Worm (Caenorhabditis elegans) whole organism, midembryonic: ENCODE results near the gene F45B8.5.

Experiments
- T22C8.4 ChIP-seq: fragments of 200-800 bp; sonication (Bioruptor generic); IDR thresholded peaks from 2 replicates; pipeline ENCODE4 v1.3.6; 2022; ENCODE audit warnings: missing genetic modification characterization, missing compliant biosample characterization
- cog-1 ChIP-seq: sonication (generic microtip); optimal IDR thresholded peaks from 2 replicates; lab custom pipeline; 2016; ENCODE audit warnings: missing genetic modification characterization, missing compliant biosample characterization
- flt-1 ChIP-seq: fragments of 200-800 bp; sonication (Bioruptor generic); IDR thresholded peaks from 2 replicates; pipeline ENCODE4 v1.3.6; 2022; ENCODE audit warnings: missing genetic modification characterization, missing compliant biosample characterization
- klf-2 ChIP-seq: fragments of 200-800 bp; sonication (Bioruptor generic); conservative IDR thresholded peaks from 2 replicates; pipeline ENCODE4 v1.3.6; 2022; ENCODE audit warnings: missing genetic modification reagents, missing genetic modification characterization, missing compliant biosample characterization
- med-1 ChIP-seq: sonication (generic microtip); optimal IDR thresholded peaks from 2 replicates; lab custom pipeline; 2017; ENCODE audit warnings: missing genetic modification characterization, mild to moderate bottlenecking, missing compliant biosample characterization, antibody characterized with exemption, missing genetic modification reagents; ENCODE audit not compliant: insufficient read depth
- ref-1 ChIP-seq: fragments of 200-800 bp; sonication (Bioruptor generic); conservative IDR thresholded peaks from 2 replicates; pipeline ENCODE4 v1.3.6; 2022; ENCODE audit warnings: missing genetic modification reagents, missing genetic modification characterization, missing compliant biosample characterization
- tab-1 ChIP-seq: fragments of 200-800 bp; sonication (Bioruptor generic); IDR thresholded peaks from 2 replicates; pipeline ENCODE4 v1.3.6; 2022; ENCODE audit warnings: missing genetic modification characterization, missing compliant biosample characterization
- ztf-23 ChIP-seq: fragments of 200-800 bp; sonication (Bioruptor generic); IDR thresholded peaks from 2 replicates; pipeline ENCODE4 v1.3.6; 2022; ENCODE audit warnings: missing genetic modification reagents, missing genetic modification characterization, missing compliant biosample characterization

- TF ChIP-seq tab-1 (GFP tag; lab: Robert Waterston, UW) (no peak), ztf-23 (GFP tag; lab: Robert Waterston, UW) (no peak), ref-1 (GFP tag; lab: Robert Waterston, UW) (no peak), med-1 (GFP tag; lab: Kevin White, UChicago) (no peak), T22C8.4 (no peak), cog-1 (tag; lab: Kevin White, UChicago) (no peak), flt-1 (GFP tag; lab: Robert Waterston, UW) (no peak), klf-2 (GFP tag; lab: Robert Waterston, UW) (no peak)
Observed at ce11 chrX:14978756-14979155, 12.9 kb downstream of the F45B8.5 start.
